Worm (Caenorhabditis elegans): ENCODE data around the gene dod-20.

The dod-20 gene

ce11 chrV:403028-403427 lies 19.2 kb upstream of the dod-20 start, which contains the start of gene srh-62:
Gene srh-62 (minus strand): TSS chrV:403128.
- no peak for TF ChIP-seq pat-9 (tag; optimal IDR thresholded peaks at IDR 0.05)
- TF ChIP-seq fkh-10 (GFP tag; optimal IDR thresholded peaks at IDR 0.05): no peak
- no peak for TF ChIP-seq C38D4.7 (GFP tag; optimal IDR thresholded peaks at IDR 0.05)

- TF ChIP-seq odd-2 (tag; optimal IDR thresholded peaks at IDR 0.05): no peak
- no peak for TF ChIP-seq hlh-6 (tag; optimal IDR thresholded peaks at IDR 0.05)
- TF ChIP-seq elt-4 (tag; optimal IDR thresholded peaks at IDR 0.05): no peak
- no peak for TF ChIP-seq hlh-15 (tag; optimal IDR thresholded peaks at IDR 0.05)
- TF ChIP-seq lim-6 (tag; optimal IDR thresholded peaks at IDR 0.05): no peak
- no peak for TF ChIP-seq unc-42 (tag; optimal IDR thresholded peaks at IDR 0.05)
- no peak for TF ChIP-seq ref-2 (tag; optimal IDR thresholded peaks at IDR 0.05)
- TF ChIP-seq nhr-232 (tag; optimal IDR thresholded peaks at IDR 0.05): no peak
- TF ChIP-seq tbx-7 (tag; optimal IDR thresholded peaks at IDR 0.05): no peak
- TF ChIP-seq F13H6.1 (tag; optimal IDR thresholded peaks at IDR 0.05): no peak
- no peak for TF ChIP-seq pax-1 (tag; optimal IDR thresholded peaks at IDR 0.05)
- no peak for TF ChIP-seq ceh-2 (tag; optimal IDR thresholded peaks at IDR 0.05)
- TF ChIP-seq ttx-3 (tag; optimal IDR thresholded peaks at IDR 0.05): no peak
- no peak for TF ChIP-seq T23F11.4 (GFP tag; optimal IDR thresholded peaks at IDR 0.05)
- no peak for TF ChIP-seq ceh-30 (tag; optimal IDR thresholded peaks at IDR 0.05)
- TF ChIP-seq C38D4.7 (GFP tag; optimal IDR thresholded peaks at IDR 0.05): no peak
- no peak for TF ChIP-seq Y22D7AL.16 (tag; optimal IDR thresholded peaks at IDR 0.05)
These were observed 18.0 kb upstream of the dod-20 start, which contains the start of gene nhr-252 for ce11 chrV:404210-404669. Gene nhr-252 (plus strand): TSS chrV:404619.

ce11 chrV:412820-413219 lies 9.4 kb upstream of the dod-20 start:
- no peak for TF ChIP-seq fkh-10 (GFP tag; optimal IDR thresholded peaks at IDR 0.05)
- TF ChIP-seq che-1 (tag; optimal IDR thresholded peaks at IDR 0.05): no peak
- no peak for TF ChIP-seq pros-1 (tag; optimal IDR thresholded peaks at IDR 0.05)
- no peak for TF ChIP-seq syd-9 (tag; optimal IDR thresholded peaks at IDR 0.05)
- TF ChIP-seq unc-3 (GFP tag; conservative IDR thresholded peaks at IDR 0.05): no peak
- TF ChIP-seq unc-3 (tag; optimal IDR thresholded peaks at IDR 0.05): no peak
- no peak for TF ChIP-seq fax-1 (tag; optimal IDR thresholded peaks at IDR 0.05)
- no peak for TF ChIP-seq ahr-1 (tag; optimal IDR thresholded peaks at IDR 0.05)
- no peak for TF ChIP-seq zip-5 (tag; optimal IDR thresholded peaks at IDR 0.05)
- TF ChIP-seq F13H6.1 (tag; optimal IDR thresholded peaks at IDR 0.05): no peak
- TF ChIP-seq fkh-6 (tag; optimal IDR thresholded peaks at IDR 0.05): no peak
- no peak for TF ChIP-seq ceh-24 (tag; optimal IDR thresholded peaks at IDR 0.05)
- no peak for TF ChIP-seq unc-86 (tag; optimal IDR thresholded peaks at IDR 0.05)
- no peak for TF ChIP-seq ets-4 (tag; optimal IDR thresholded peaks at IDR 0.05)
- no peak for TF ChIP-seq sox-4 (tag; optimal IDR thresholded peaks at IDR 0.05)
- no peak for TF ChIP-seq ref-2 (tag; optimal IDR thresholded peaks at IDR 0.05)
- TF ChIP-seq lin-11 (tag; optimal IDR thresholded peaks at IDR 0.05): no peak
- TF ChIP-seq pha-2 (tag; optimal IDR thresholded peaks at IDR 0.05): no peak

ce11 chrV:414630-415029 lies 7.6 kb upstream of the dod-20 start, which contains the start of gene dod-19:
Gene dod-19 (minus strand): TSS chrV:414759.
- no peak for TF ChIP-seq unc-86 (tag; optimal IDR thresholded peaks at IDR 0.05)
- no peak for TF ChIP-seq ceh-22 (tag; optimal IDR thresholded peaks at IDR 0.05)
- no peak for TF ChIP-seq ceh-31 (tag; optimal IDR thresholded peaks at IDR 0.05)
- no peak for TF ChIP-seq hlh-6 (tag; optimal IDR thresholded peaks at IDR 0.05)
- no peak for TF ChIP-seq ceh-45 (GFP tag; IDR thresholded peaks at IDR 0.05)
- no peak for TF ChIP-seq ceh-48 (tag; optimal IDR thresholded peaks at IDR 0.05)

Data from whole organism, late embryonic.